Fruit fly (Drosophila melanogaster) whole organism, embryonic: Measurements from ENCODE around the gene D.
A peak's percentile ranks its signal among the peaks of the same experiment; 100 is the strongest.

Source experiments
- Ada2b ChIP-seq: fragments of 200-800 bp; sonication (Bioruptor generic); IDR thresholded peaks from 2 replicates; pipeline ENCODE4 v1.3.6; 2022; ENCODE audit warnings: missing biosample characterization, missing genetic modification characterization
- Antp ChIP-seq: fragments of 200-800 bp; sonication (Bioruptor generic); optimal IDR thresholded peaks from 3 replicates; lab custom pipeline; 2016; ENCODE audit warnings: missing biosample characterization, missing genetic modification characterization
- CG10431 ChIP-seq: fragments of 200-800 bp; sonication (Bioruptor generic); optimal IDR thresholded peaks from 3 replicates; lab custom pipeline; 2018; ENCODE audit warnings: missing biosample characterization, mild to moderate bottlenecking, missing genetic modification characterization
- CG11085 ChIP-seq: fragments of 200-800 bp; sonication (Bioruptor generic); IDR thresholded peaks from 2 replicates; pipeline ENCODE4 v1.3.6; 2022; ENCODE audit warnings: missing biosample characterization, missing genetic modification characterization
- CG12155 ChIP-seq: fragments of 200-800 bp; sonication (Bioruptor generic); optimal IDR thresholded peaks from 3 replicates; lab custom pipeline; 2016; ENCODE audit warnings: missing biosample characterization, missing genetic modification characterization
- CG12391 ChIP-seq: fragments of 200-800 bp; sonication (Bioruptor generic); optimal IDR thresholded peaks from 3 replicates; lab custom pipeline; 2018; ENCODE audit warnings: missing biosample characterization, mild to moderate bottlenecking, missing genetic modification characterization, moderate library complexity
- CG12942 ChIP-seq: fragments of 200-800 bp; sonication (Bioruptor generic); optimal IDR thresholded peaks from 3 replicates; lab custom pipeline; 2016; ENCODE audit warnings: missing biosample characterization, missing genetic modification characterization
- CG16779 ChIP-seq: fragments of 200-800 bp; sonication (Bioruptor generic); IDR thresholded peaks from 2 replicates; pipeline ENCODE4 v1.3.6; 2022; ENCODE audit warnings: missing biosample characterization, missing genetic modification characterization
- CG17361 ChIP-seq: fragments of 200-800 bp; sonication (Bioruptor generic); IDR thresholded peaks from 3 replicates; pipeline ENCODE4 v1.3.6; 2022; ENCODE audit warnings: missing biosample characterization, missing genetic modification characterization
- CG17912 ChIP-seq: fragments of 200-800 bp; sonication (Bioruptor generic); optimal IDR thresholded peaks from 2 replicates; lab custom pipeline; 2018; ENCODE audit warnings: missing biosample characterization, mild to moderate bottlenecking, missing genetic modification characterization
- CG32767 ChIP-seq: fragments of 200-800 bp; sonication (Bioruptor generic); IDR thresholded peaks from 2 replicates; pipeline ENCODE4 v1.3.6; 2022; ENCODE audit warnings: missing biosample characterization, missing genetic modification characterization
- CG33557 ChIP-seq: fragments of 200-800 bp; sonication (Bioruptor generic); optimal IDR thresholded peaks from 2 replicates; lab custom pipeline; 2019; ENCODE audit warnings: missing biosample characterization, mild to moderate bottlenecking, missing genetic modification characterization, moderate library complexity
- CG3407 ChIP-seq: fragments of 200-800 bp; sonication (Bioruptor generic); optimal IDR thresholded peaks from 2 replicates; lab custom pipeline; 2018; ENCODE audit warnings: missing biosample characterization, mild to moderate bottlenecking, missing genetic modification characterization
- CG43689 ChIP-seq: fragments of 200-800 bp; sonication (Bioruptor generic); IDR thresholded peaks from 2 replicates; pipeline ENCODE4 v1.3.6; 2022; ENCODE audit warnings: missing biosample characterization, missing genetic modification characterization
- CG5180 ChIP-seq: fragments of 200-800 bp; sonication (Bioruptor generic); optimal IDR thresholded peaks from 3 replicates; lab custom pipeline; 2017; ENCODE audit warnings: missing biosample characterization, missing genetic modification characterization, mild to moderate bottlenecking, moderate library complexity, missing genetic modification reagents
- CG5953 ChIP-seq: fragments of 200-800 bp; sonication (Bioruptor generic); IDR thresholded peaks from 2 replicates; pipeline ENCODE4 v1.3.6; 2022; ENCODE audit warnings: missing biosample characterization, missing genetic modification characterization
- CG6765 ChIP-seq: fragments of 200-800 bp; sonication (Bioruptor generic); optimal IDR thresholded peaks from 3 replicates; lab custom pipeline; 2017; ENCODE audit warnings: missing biosample characterization, mild to moderate bottlenecking, missing genetic modification characterization
- CG8924 ChIP-seq: fragments of 200-800 bp; optimal IDR thresholded peaks from 3 replicates; lab custom pipeline; 2019; ENCODE audit warnings: missing biosample characterization, mild to moderate bottlenecking, missing genetic modification characterization, moderate library complexity
- CG9727 ChIP-seq: fragments of 200-800 bp; sonication (Bioruptor generic); optimal IDR thresholded peaks from 3 replicates; lab custom pipeline; 2017; ENCODE audit warnings: missing biosample characterization, mild to moderate bottlenecking, missing genetic modification characterization
- D19A ChIP-seq: fragments of 200-800 bp; optimal IDR thresholded peaks from 3 replicates; lab custom pipeline; 2019; ENCODE audit warnings: missing biosample characterization, mild to moderate bottlenecking, missing genetic modification characterization, moderate library complexity
- HLHmδ ChIP-seq: fragments of 200-800 bp; sonication (Bioruptor generic); optimal IDR thresholded peaks from 2 replicates; lab custom pipeline; 2018; ENCODE audit warnings: missing biosample characterization, mild to moderate bottlenecking, missing genetic modification characterization, moderate library complexity
- Pdp1 ChIP-seq, 2 experiments: fragments of 200-800 bp; sonication (Bioruptor generic); optimal IDR thresholded peaks; 3 replicates each; lab custom pipeline; 2016; ENCODE audit warnings: missing biosample characterization in 2 of 2, missing genetic modification characterization in 2 of 2, mild to moderate bottlenecking in 1 of 2, moderate library complexity in 1 of 2
- Ravus ChIP-seq: fragments of 200-800 bp; sonication (Bioruptor generic); IDR thresholded peaks from 2 replicates; pipeline ENCODE4 v1.3.6; 2022; ENCODE audit warnings: missing biosample characterization, missing genetic modification characterization
- Rx ChIP-seq: fragments of 200-800 bp; sonication (Bioruptor generic); IDR thresholded peaks from 2 replicates; pipeline ENCODE4 v1.3.6; 2022; ENCODE audit warnings: missing biosample characterization, missing genetic modification characterization
- Side ChIP-seq: fragments of 200-800 bp; sonication (Bioruptor generic); optimal IDR thresholded peaks from 2 replicates; lab custom pipeline; 2016; ENCODE audit warnings: missing biosample characterization, missing genetic modification characterization
- Six4 ChIP-seq: fragments of 200-800 bp; sonication (Bioruptor generic); optimal IDR thresholded peaks from 2 replicates; lab custom pipeline; 2016; ENCODE audit warnings: missing biosample characterization, missing genetic modification characterization
- amos ChIP-seq: fragments of 200-800 bp; sonication (Bioruptor generic); IDR thresholded peaks from 2 replicates; pipeline ENCODE4 v1.3.6; 2022; ENCODE audit warnings: missing biosample characterization, missing genetic modification characterization; ENCODE audit not compliant: partially characterized antibody
- ap ChIP-seq: fragments of 200-800 bp; sonication (Bioruptor generic); IDR thresholded peaks from 2 replicates; pipeline ENCODE4 v1.3.6; 2022; ENCODE audit warnings: missing biosample characterization, missing genetic modification characterization
- ash1 ChIP-seq: fragments of 200-800 bp; sonication (Bioruptor generic); optimal IDR thresholded peaks from 2 replicates; lab custom pipeline; 2018; ENCODE audit warnings: missing biosample characterization, mild to moderate bottlenecking, missing genetic modification characterization
- ci ChIP-seq: fragments of 200-800 bp; sonication (Bioruptor generic); IDR thresholded peaks from 3 replicates; pipeline ENCODE4 v1.3.6; 2022; ENCODE audit warnings: missing biosample characterization, missing genetic modification characterization
- dm ChIP-seq: fragments of 200-800 bp; sonication (Bioruptor generic); optimal IDR thresholded peaks from 3 replicates; lab custom pipeline; 2016; ENCODE audit warnings: missing biosample characterization, missing genetic modification characterization
- dmrt11E ChIP-seq: fragments of 200-800 bp; sonication (Bioruptor generic); optimal IDR thresholded peaks from 3 replicates; lab custom pipeline; 2018; ENCODE audit warnings: missing biosample characterization, mild to moderate bottlenecking, missing genetic modification characterization, moderate library complexity
- en ChIP-seq: fragments of 200-800 bp; sonication (Bioruptor generic); optimal IDR thresholded peaks from 2 replicates; lab custom pipeline; 2016; ENCODE audit warnings: missing biosample characterization, missing genetic modification characterization
- fd3F ChIP-seq: fragments of 200-800 bp; sonication (Bioruptor generic); optimal IDR thresholded peaks from 2 replicates; lab custom pipeline; 2018; ENCODE audit warnings: missing biosample characterization, mild to moderate bottlenecking, missing genetic modification characterization, moderate library complexity
- fru ChIP-seq: fragments of >200 bp; optimal IDR thresholded peaks from 2 replicates; lab custom pipeline; 2017
- gfzf ChIP-seq: fragments of 200-800 bp; sonication (Bioruptor generic); optimal IDR thresholded peaks from 2 replicates; lab custom pipeline; 2016; ENCODE audit warnings: missing biosample characterization, mild to moderate bottlenecking, missing genetic modification characterization, moderate library complexity
- grau ChIP-seq: fragments of 200-800 bp; optimal IDR thresholded peaks from 3 replicates; lab custom pipeline; 2019; ENCODE audit warnings: missing biosample characterization, mild to moderate bottlenecking, missing genetic modification characterization, moderate library complexity
- inv ChIP-seq: fragments of 200-800 bp; sonication (Bioruptor generic); IDR thresholded peaks from 2 replicates; pipeline ENCODE4 v1.3.6; 2022; ENCODE audit warnings: missing biosample characterization, missing genetic modification characterization; ENCODE audit not compliant: partially characterized antibody
- jigr1 ChIP-seq: fragments of 200-800 bp; sonication (Bioruptor generic); IDR thresholded peaks from 3 replicates; pipeline ENCODE4 v1.3.6; 2022; ENCODE audit warnings: missing biosample characterization, missing genetic modification characterization
- jumu ChIP-seq: fragments of 200-800 bp; sonication (Bioruptor generic); optimal IDR thresholded peaks from 3 replicates; lab custom pipeline; 2016; ENCODE audit warnings: missing biosample characterization, missing genetic modification characterization
- kni ChIP-seq: fragments of 200-800 bp; sonication (Bioruptor generic); optimal IDR thresholded peaks from 3 replicates; lab custom pipeline; 2017; ENCODE audit warnings: mild to moderate bottlenecking, missing biosample characterization, missing genetic modification reagents, missing genetic modification characterization
- lilli ChIP-seq: fragments of 200-800 bp; sonication (Bioruptor generic); optimal IDR thresholded peaks from 3 replicates; lab custom pipeline; 2016; ENCODE audit warnings: missing biosample characterization, missing genetic modification characterization
- lmd ChIP-seq: fragments of 200-800 bp; sonication (Bioruptor generic); IDR thresholded peaks from 2 replicates; pipeline ENCODE4 v1.3.6; 2022; ENCODE audit warnings: missing biosample characterization, missing genetic modification characterization
- lov ChIP-seq, 2 experiments: fragments of 200-800 bp in 1 of 2; fragments of >200 bp in 1 of 2; sonication (Bioruptor generic) in 1 of 2; IDR thresholded peaks in 1 of 2; optimal IDR thresholded peaks in 1 of 2; 2 replicates in 1 of 2; 3 replicates in 1 of 2; pipeline versions ENCODE4 v1.3.6 to Lab custom; 2017 to 2022; ENCODE audit warnings: missing biosample characterization in 1 of 2, missing genetic modification characterization in 1 of 2
- phol ChIP-seq: fragments of 200-800 bp; sonication (Bioruptor generic); optimal IDR thresholded peaks from 3 replicates; lab custom pipeline; 2018; ENCODE audit warnings: missing biosample characterization, mild to moderate bottlenecking, missing genetic modification characterization, moderate library complexity
- sd ChIP-seq: fragments of 200-800 bp; sonication (Bioruptor generic); optimal IDR thresholded peaks from 3 replicates; lab custom pipeline; 2018; ENCODE audit warnings: missing biosample characterization, mild to moderate bottlenecking, missing genetic modification characterization, moderate library complexity
- sens ChIP-seq: fragments of 200-800 bp; sonication (Bioruptor generic); peaks from one replicate; lab custom pipeline; 2016; ENCODE audit warnings: missing biosample characterization, missing genetic modification characterization
- sna ChIP-seq: fragments of 200-800 bp; sonication (Bioruptor generic); IDR thresholded peaks from 2 replicates; pipeline ENCODE4 v1.3.6; 2022; ENCODE audit warnings: missing biosample characterization, missing genetic modification characterization; ENCODE audit not compliant: partially characterized antibody
- tio ChIP-seq: fragments of 200-800 bp; sonication (Bioruptor generic); optimal IDR thresholded peaks from 2 replicates; lab custom pipeline; 2017; ENCODE audit warnings: missing biosample characterization, missing genetic modification characterization, inconsistent platforms
- yki ChIP-seq: fragments of >200 bp; optimal IDR thresholded peaks from 3 replicates; lab custom pipeline; 2018
- z ChIP-seq: fragments of 200-800 bp; sonication (Bioruptor generic); IDR thresholded peaks from 3 replicates; pipeline ENCODE4 v1.3.6; 2022; ENCODE audit warnings: missing biosample characterization, missing genetic modification characterization

The D gene

DNA sequence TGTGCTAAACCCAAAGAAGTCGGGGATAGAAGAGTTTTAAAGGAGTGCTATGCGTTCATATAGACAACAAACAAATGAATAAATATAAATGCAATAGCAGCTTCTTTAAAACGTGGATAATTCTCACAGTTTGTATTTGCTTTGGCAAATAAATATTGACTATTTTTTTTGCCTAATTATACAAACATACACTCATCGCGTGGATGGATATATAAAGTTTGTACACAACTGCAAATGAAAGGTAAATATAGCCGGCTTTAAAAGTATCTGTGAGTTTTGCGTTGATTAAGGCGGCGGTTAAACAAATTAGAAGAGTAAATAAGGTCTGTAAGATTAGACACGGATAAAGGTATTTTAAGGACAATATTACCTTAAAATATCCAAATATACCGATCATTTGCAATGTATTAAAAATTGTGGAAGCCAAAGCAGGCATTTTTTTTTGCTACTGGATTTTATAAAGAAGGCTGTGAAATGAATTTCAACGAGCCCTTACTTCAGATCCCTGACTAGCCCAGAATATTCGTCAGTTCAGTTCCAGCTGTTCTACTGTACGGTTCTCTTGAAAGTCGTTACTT lies 39.3 kb upstream of the D start, which contains the start of gene CG7768 (continued):
- peak; percentile 2 for TF ChIP-seq CG12391
- no peak for TF ChIP-seq amos (GFP tag; lab: Robert Waterston, UW)
- TF ChIP-seq inv (GFP tag; lab: Robert Waterston, UW): no peak
- TF ChIP-seq Ravus: no peak
- TF ChIP-seq Six4 (GFP tag; lab: Kevin White, UChicago): peak; percentile 17
- no peak; the same call in 1 of the 2 replicates for TF ChIP-seq CG11085 (GFP tag; lab: Robert Waterston, UW)
- peak; percentile 41 for TF ChIP-seq sd (tag; lab: Kevin White, UChicago)
- TF ChIP-seq yki (lab: Kevin White, UChicago): no peak
- no peak for TF ChIP-seq z (GFP tag; lab: Robert Waterston, UW)
- TF ChIP-seq CG33557: no peak
- TF ChIP-seq D19A (tag; lab: Kevin White, UChicago): no peak
- TF ChIP-seq CG16779 (GFP tag; lab: Robert Waterston, UW): no peak
- TF ChIP-seq sens (GFP tag; lab: Kevin White, UChicago): peak; percentile 67
- TF ChIP-seq phol (tag; lab: Kevin White, UChicago): no peak
- peak; percentile 2 to 35 for TF ChIP-seq Pdp1 (GFP tag; optimal IDR thresholded peaks at IDR 0.05; lab: Kevin White, UChicago)
- TF ChIP-seq lmd (GFP tag; lab: Robert Waterston, UW): no peak
- peak; percentile 49 for TF ChIP-seq ash1 (GFP tag; lab: Kevin White, UChicago)
- TF ChIP-seq gfzf (GFP tag; lab: Kevin White, UChicago): no peak
- peak; percentile 18 for TF ChIP-seq CG12942 (GFP tag; lab: Kevin White, UChicago)
- TF ChIP-seq fru (lab: Kevin White, UChicago): no peak
- TF ChIP-seq CG5953 (GFP tag; lab: Robert Waterston, UW): no peak
- peak; percentile 42 for TF ChIP-seq Side
- TF ChIP-seq tio (GFP tag; lab: Kevin White, UChicago): peak; percentile 37
- no peak for TF ChIP-seq CG17361 (GFP tag; lab: Robert Waterston, UW)
- no peak for TF ChIP-seq CG17912
- TF ChIP-seq lilli: peak; percentile 4
- peak; percentile 47 for TF ChIP-seq CG9727 (GFP tag; lab: Kevin White, UChicago)
- TF ChIP-seq fd3F (GFP tag; lab: Kevin White, UChicago): peak; percentile 84
- no peak for TF ChIP-seq jumu
- peak; percentile 58 for TF ChIP-seq CG5180
- peak; percentile 20; the same call in 1 of the 2 replicates for TF ChIP-seq Ada2b
- TF ChIP-seq jigr1: no peak
- TF ChIP-seq grau (tag; lab: Kevin White, UChicago): peak; percentile 37
- peak; percentile 14; the same call in 1 of the 3 replicates for TF ChIP-seq ci (GFP tag; lab: Robert Waterston, UW)
- no peak for TF ChIP-seq Antp (GFP tag; lab: Kevin White, UChicago)
- no peak for TF ChIP-seq en (GFP tag; lab: Kevin White, UChicago)
- TF ChIP-seq CG6765 (GFP tag; lab: Kevin White, UChicago): peak; percentile 78
- peak; percentile 43 for TF ChIP-seq CG8924 (tag; lab: Kevin White, UChicago)
- TF ChIP-seq lov (optimal IDR thresholded peaks at IDR 0.05; lab: Kevin White, UChicago): no peak
- no peak for TF ChIP-seq lov (GFP tag; IDR thresholded peaks at IDR 0.05; lab: Robert Waterston, UW)
- TF ChIP-seq CG43689: no peak
- TF ChIP-seq Rx (GFP tag; lab: Robert Waterston, UW): no peak
- peak; percentile 21 for TF ChIP-seq CG3407
- no peak for TF ChIP-seq sna
- TF ChIP-seq HLHmδ (GFP tag; lab: Kevin White, UChicago): no peak
- no peak for TF ChIP-seq ap
- TF ChIP-seq dm (GFP tag; lab: Kevin White, UChicago): no peak
- TF ChIP-seq dmrt11E (tag; lab: Kevin White, UChicago): no peak
- peak; percentile 31 for TF ChIP-seq CG12155
- no peak for TF ChIP-seq CG10431
- peak; percentile 18 for TF ChIP-seq kni (GFP tag; lab: Kevin White, UChicago)
- TF ChIP-seq CG32767: peak; percentile 20; the same call in 1 of the 2 replicates
